Fruit fly (Drosophila melanogaster) S2 (cell line): ENCODE measurements around the gene Cyp4s3.

Experiments
- CG8478 ChIP-seq: fragments of >200 bp; optimal IDR thresholded peaks from 2 replicates; lab custom pipeline; 2018
- CTCF ChIP-seq, 2 experiments: fragments of >200 bp; optimal IDR thresholded peaks; 2 replicates each; lab custom pipeline; 2018

- TF ChIP-seq CTCF (optimal IDR thresholded peaks at IDR 0.05; lab: Kevin White, UChicago) (no peak), CG8478 (lab: Kevin White, UChicago) (no peak)
Observed at dm6 chrX:15069417-15069896, 46.9 kb downstream of the Cyp4s3 start.
